Worm (Caenorhabditis elegans) whole organism, L2 larva: ENCODE data around the gene srx-68.

ENCODE experiments used
- aly-2 ChIP-seq: fragments of 150-350 bp; optimal IDR thresholded peaks from 2 replicates; lab custom pipeline; 2014; ENCODE audit warnings: missing biosample characterization, missing genetic modification characterization
- dmd-4 ChIP-seq: sonication (generic microtip); optimal IDR thresholded peaks from 2 replicates; lab custom pipeline; 2017; ENCODE audit warnings: missing biosample characterization, missing genetic modification characterization
- elt-1 ChIP-seq: fragments of 150-350 bp; optimal IDR thresholded peaks from 2 replicates; lab custom pipeline; 2014; ENCODE audit warnings: missing biosample characterization, missing genetic modification characterization
- lsy-2 ChIP-seq, 2 experiments: fragments of 150-350 bp in 1 of 2; sonication (generic microtip) in 1 of 2; optimal IDR thresholded peaks; 2 replicates each; lab custom pipeline; 2014 to 2017; ENCODE audit warnings: missing biosample characterization in 2 of 2, missing genetic modification characterization in 2 of 2
- nhr-237 ChIP-seq: fragments of 150-350 bp; optimal IDR thresholded peaks from 2 replicates; lab custom pipeline; 2014; ENCODE audit warnings: missing biosample characterization, missing genetic modification characterization
- nhr-25 ChIP-seq: fragments of 150-350 bp; sonication (generic microtip); optimal IDR thresholded peaks from 3 replicates; lab custom pipeline; 2014; ENCODE audit warnings: missing biosample characterization, missing genetic modification characterization
- skn-1 ChIP-seq: sonication (generic microtip); optimal IDR thresholded peaks from 2 replicates; lab custom pipeline; 2017; ENCODE audit warnings: missing biosample characterization, missing genetic modification characterization

ce11 chrV:3943364-3943763, 30.8 kb downstream of the srx-68 start:
- TF ChIP-seq skn-1 (tag; lab: Kevin White, UChicago): no peak
- no peak for TF ChIP-seq dmd-4 (tag; lab: Kevin White, UChicago)
- no peak for TF ChIP-seq nhr-25 (tag; lab: Kevin White, UChicago)
- no peak for TF ChIP-seq nhr-237 (tag; lab: Kevin White, UChicago)
- TF ChIP-seq aly-2: no peak
- TF ChIP-seq lsy-2 (tag; optimal IDR thresholded peaks at IDR 0.05; lab: Kevin White, UChicago): no peak
- no peak for TF ChIP-seq elt-1 (tag; lab: Kevin White, UChicago)
